Worm (Caenorhabditis elegans) whole organism, L2 larva: ENCODE measurements around the gene clec-83.

ENCODE experiments used
- fos-1 ChIP-seq: fragments of 150-350 bp; optimal IDR thresholded peaks from 2 replicates; lab custom pipeline; 2014; ENCODE audit warnings: missing biosample characterization, missing genetic modification characterization
- nhr-12 ChIP-seq: fragments of 150-350 bp; optimal IDR thresholded peaks from 2 replicates; lab custom pipeline; 2014; ENCODE audit warnings: missing biosample characterization, missing genetic modification characterization
- nhr-77 ChIP-seq: fragments of 150-350 bp; optimal IDR thresholded peaks from 2 replicates; lab custom pipeline; 2014; ENCODE audit warnings: missing biosample characterization, missing genetic modification characterization
- unc-62 ChIP-seq: fragments of 150-350 bp; optimal IDR thresholded peaks from 2 replicates; lab custom pipeline; 2014; ENCODE audit warnings: missing biosample characterization, missing genetic modification reagents, missing genetic modification characterization

- no peak for TF ChIP-seq unc-62 (GFP tag; lab: Kevin White, UChicago)
- TF ChIP-seq fos-1, result no peak
- no peak for TF ChIP-seq nhr-77 (tag; lab: Kevin White, UChicago)
- no peak for TF ChIP-seq nhr-12 (tag; lab: Kevin White, UChicago)
Measured at ce11 chrIV:2826335-2826734, 14.9 kb downstream of the clec-83 start.
